Worm (Caenorhabditis elegans) whole organism, young adult: ENCODE measurements around the gene D1054.18.

ENCODE experiments used
- B0261.1 ChIP-seq: sonication (generic microtip); optimal IDR thresholded peaks from 2 replicates; lab custom pipeline; 2016; ENCODE audit warnings: mild to moderate bottlenecking, missing genetic modification characterization, moderate library complexity, missing compliant biosample characterization
- F57C9.4 ChIP-seq: sonication (generic microtip); optimal IDR thresholded peaks from 2 replicates; lab custom pipeline; 2017; ENCODE audit warnings: mild to moderate bottlenecking, missing genetic modification characterization, missing compliant biosample characterization
- T26A5.8 ChIP-seq: sonication (generic microtip); optimal IDR thresholded peaks from 2 replicates; lab custom pipeline; 2016; ENCODE audit warnings: missing genetic modification characterization, missing compliant biosample characterization
- Y53F4B.3 ChIP-seq: fragments of 200-800 bp; sonication (Bioruptor generic); IDR thresholded peaks from 2 replicates; pipeline ENCODE4 v1.3.6; 2022; ENCODE audit warnings: missing genetic modification reagents, missing genetic modification characterization, missing compliant biosample characterization
- Y95B8A.8 ChIP-seq: fragments of 200-800 bp; sonication (Bioruptor generic); IDR thresholded peaks from 2 replicates; pipeline ENCODE4 v1.3.6; 2022; ENCODE audit warnings: missing genetic modification reagents, missing genetic modification characterization, missing compliant biosample characterization
- ZK185.1 ChIP-seq: sonication (generic microtip); optimal IDR thresholded peaks from 2 replicates; lab custom pipeline; 2016; ENCODE audit warnings: mild to moderate bottlenecking, missing genetic modification characterization, missing compliant biosample characterization; ENCODE audit not compliant: poor library complexity, severe bottlenecking
- akir-1 ChIP-seq: fragments of 200-800 bp; sonication (Bioruptor generic); optimal IDR thresholded peaks from 2 replicates; lab custom pipeline; 2018; ENCODE audit warnings: mild to moderate bottlenecking, missing genetic modification characterization, moderate library complexity, missing compliant biosample characterization
- ama-1 ChIP-seq, 3 experiments: fragments of 150-350 bp in 1 of 3; sonication (generic microtip) in 2 of 3; optimal IDR thresholded peaks; 2 replicates each; lab custom pipeline; 2014 to 2018; ENCODE audit warnings: missing biosample characterization in 2 of 3, missing genetic modification characterization in 2 of 3, missing genetic modification reagents in 2 of 3
- attf-5 ChIP-seq: fragments of 200-800 bp; sonication (Bioruptor generic); optimal IDR thresholded peaks from 2 replicates; lab custom pipeline; 2018; ENCODE audit warnings: mild to moderate bottlenecking, missing genetic modification characterization, missing compliant biosample characterization
- attf-6 ChIP-seq: fragments of 200-800 bp; sonication (Bioruptor generic); IDR thresholded peaks from 2 replicates; pipeline ENCODE4 v1.3.6; 2022; ENCODE audit warnings: missing genetic modification reagents, missing genetic modification characterization, missing compliant biosample characterization
- cebp-1 ChIP-seq, 2 experiments: fragments of 200-800 bp in 1 of 2; sonication (Bioruptor generic) in 1 of 2; sonication (generic microtip) in 1 of 2; IDR thresholded peaks in 1 of 2; optimal IDR thresholded peaks in 1 of 2; 2 replicates each; pipeline versions ENCODE4 v1.3.6 to Lab custom; 2017 to 2022; ENCODE audit warnings: missing compliant biosample characterization in 2 of 2, missing genetic modification characterization in 2 of 2, mild to moderate bottlenecking in 1 of 2, missing genetic modification reagents in 1 of 2, moderate library complexity in 1 of 2
- ceh-58 ChIP-seq: fragments of 200-800 bp; sonication (Bioruptor generic); IDR thresholded peaks from 2 replicates; pipeline ENCODE4 v1.3.6; 2022; ENCODE audit warnings: missing genetic modification characterization, missing compliant biosample characterization
- ceh-79 ChIP-seq: sonication (generic microtip); optimal IDR thresholded peaks from 2 replicates; lab custom pipeline; 2017; ENCODE audit warnings: mild to moderate bottlenecking, missing genetic modification characterization, missing compliant biosample characterization
- lag-1 ChIP-seq: fragments of 200-800 bp; sonication (Bioruptor generic); IDR thresholded peaks from 2 replicates; pipeline ENCODE4 v1.3.6; 2022; ENCODE audit warnings: missing genetic modification reagents, missing genetic modification characterization, missing compliant biosample characterization
- let-607 ChIP-seq, 2 experiments: fragments of 200-800 bp in 1 of 2; sonication (Bioruptor generic) in 1 of 2; sonication (generic microtip) in 1 of 2; optimal IDR thresholded peaks; 2 replicates each; lab custom pipeline; 2016 to 2018; ENCODE audit warnings: mild to moderate bottlenecking in 2 of 2, missing compliant biosample characterization in 2 of 2, missing genetic modification characterization in 2 of 2, moderate library complexity in 2 of 2, missing genotype in 1 of 2
- lin-26 ChIP-seq: fragments of 200-800 bp; sonication (Bioruptor generic); IDR thresholded peaks from 2 replicates; pipeline ENCODE4 v1.3.6; 2022; ENCODE audit warnings: missing genetic modification reagents, missing genetic modification characterization, missing compliant biosample characterization
- lin-35 ChIP-seq, 3 experiments: fragments of 150-350 bp in 2 of 3; sonication (generic microtip) in 1 of 3; optimal IDR thresholded peaks; 2 replicates each; lab custom pipeline; 2014 to 2018; ENCODE audit warnings: missing biosample characterization in 3 of 3, missing genetic modification characterization in 3 of 3, missing genetic modification reagents in 3 of 3
- mel-28 ChIP-seq: sonication (generic microtip); optimal IDR thresholded peaks from 2 replicates; lab custom pipeline; 2016; ENCODE audit warnings: borderline replicate concordance, mild to moderate bottlenecking, missing genetic modification characterization, missing compliant biosample characterization
- mxl-1 ChIP-seq: sonication (generic microtip); optimal IDR thresholded peaks from 2 replicates; lab custom pipeline; 2016; ENCODE audit warnings: missing genetic modification characterization, missing compliant biosample characterization
- nfya-1 ChIP-seq: sonication (generic microtip); optimal IDR thresholded peaks from 2 replicates; lab custom pipeline; 2017; ENCODE audit warnings: antibody characterized with exemption, missing compliant biosample characterization, missing genetic modification characterization, borderline replicate concordance; ENCODE audit not compliant: insufficient read depth
- nhr-179 ChIP-seq: sonication (generic microtip); optimal IDR thresholded peaks from 2 replicates; lab custom pipeline; 2016; ENCODE audit warnings: mild to moderate bottlenecking, missing genetic modification characterization, missing compliant biosample characterization
- nhr-27 ChIP-seq: fragments of 200-800 bp; sonication (Bioruptor generic); optimal IDR thresholded peaks from 2 replicates; lab custom pipeline; 2018; ENCODE audit warnings: mild to moderate bottlenecking, missing genetic modification characterization, moderate library complexity, missing compliant biosample characterization
- rec-8 ChIP-seq, 2 experiments: sonication (generic microtip); optimal IDR thresholded peaks; 2 replicates each; lab custom pipeline; 2016; ENCODE audit warnings: mild to moderate bottlenecking in 2 of 2, missing genetic modification characterization in 2 of 2, missing genetic modification reagents in 2 of 2, missing genotype in 2 of 2, missing biosample characterization in 1 of 2, missing compliant biosample characterization in 1 of 2, moderate library complexity in 1 of 2
- rpc-1 ChIP-seq, 2 experiments: fragments of 150-350 bp in 1 of 2; sonication (generic microtip) in 1 of 2; optimal IDR thresholded peaks; 2 replicates each; lab custom pipeline; 2014 to 2018; ENCODE audit warnings: missing biosample characterization in 1 of 2, missing genetic modification characterization in 1 of 2, missing genetic modification reagents in 1 of 2, missing genotype in 1 of 2
- sdz-38 ChIP-seq: sonication (generic microtip); optimal IDR thresholded peaks from 2 replicates; lab custom pipeline; 2016; ENCODE audit warnings: missing genotype, missing genetic modification characterization, missing compliant biosample characterization
- snpc-1.1 ChIP-seq: sonication (generic microtip); optimal IDR thresholded peaks from 2 replicates; lab custom pipeline; 2017; ENCODE audit warnings: missing genetic modification characterization, mild to moderate bottlenecking, missing compliant biosample characterization, antibody characterized with exemption, moderate library complexity, missing genotype, missing genetic modification reagents; ENCODE audit not compliant: insufficient read depth
- snpc-1.3 ChIP-seq: sonication (generic microtip); optimal IDR thresholded peaks from 2 replicates; lab custom pipeline; 2017; ENCODE audit warnings: missing genetic modification characterization, mild to moderate bottlenecking, missing compliant biosample characterization, antibody characterized with exemption, moderate library complexity, missing genotype, missing genetic modification reagents; ENCODE audit not compliant: insufficient read depth
- snpc-4 ChIP-seq, 5 experiments: fragments of 150-350 bp in 1 of 5; sonication (generic microtip) in 4 of 5; optimal IDR thresholded peaks; 2 replicates each; lab custom pipeline; 2014 to 2018; ENCODE audit warnings: missing genetic modification characterization in 5 of 5, missing biosample characterization in 3 of 5, antibody characterized with exemption in 2 of 5, mild to moderate bottlenecking in 2 of 5, missing compliant biosample characterization in 2 of 5, missing genotype in 2 of 5, moderate library complexity in 2 of 5, missing genetic modification reagents in 1 of 5
- sptf-2 ChIP-seq: fragments of 200-800 bp; sonication (Bioruptor generic); optimal IDR thresholded peaks from 2 replicates; lab custom pipeline; 2018; ENCODE audit warnings: mild to moderate bottlenecking, missing genetic modification characterization, missing compliant biosample characterization
- unc-130 ChIP-seq: sonication (generic microtip); optimal IDR thresholded peaks from 2 replicates; lab custom pipeline; 2016; ENCODE audit warnings: missing genetic modification reagents, missing genetic modification characterization, missing compliant biosample characterization
- zim-3 ChIP-seq: sonication (generic microtip); optimal IDR thresholded peaks from 2 replicates; lab custom pipeline; 2017; ENCODE audit warnings: mild to moderate bottlenecking, missing genetic modification characterization, moderate library complexity, missing compliant biosample characterization
- ztf-18 ChIP-seq: sonication (generic microtip); optimal IDR thresholded peaks from 2 replicates; lab custom pipeline; 2016; ENCODE audit warnings: missing genotype, mild to moderate bottlenecking, missing genetic modification characterization, missing compliant biosample characterization
- ztf-22 ChIP-seq: fragments of 200-800 bp; sonication (Bioruptor generic); optimal IDR thresholded peaks from 2 replicates; lab custom pipeline; 2018; ENCODE audit warnings: mild to moderate bottlenecking, missing genetic modification characterization, moderate library complexity, missing compliant biosample characterization

The D1054.18 gene

DNA sequence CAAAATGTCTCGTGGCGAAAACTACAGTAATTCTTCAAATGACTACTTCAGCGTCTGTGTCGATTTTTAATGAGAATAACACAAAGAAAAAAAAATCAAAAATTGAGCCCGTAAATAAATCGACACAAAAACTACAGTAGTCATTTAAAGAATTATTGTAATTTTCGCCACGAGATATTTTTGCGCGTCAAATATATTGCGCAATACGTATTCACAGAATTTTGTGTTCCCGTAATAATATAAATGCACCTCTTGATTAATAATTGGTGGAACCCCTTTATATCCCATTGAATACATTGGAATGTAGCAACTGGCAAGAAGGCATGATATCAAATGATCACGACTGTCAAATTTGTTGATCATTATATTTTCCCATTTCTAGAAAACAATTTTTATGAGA is 32.1 kb downstream of the D1054.18 start:
- no peak for TF ChIP-seq snpc-1.3 (tag; lab: Kevin White, UChicago)
- TF ChIP-seq lin-35 (GFP tag; optimal IDR thresholded peaks at IDR 0.05; lab: Kevin White, UChicago) = no peak
- TF ChIP-seq snpc-4 (GFP tag; optimal IDR thresholded peaks at IDR 0.05; lab: Kevin White, UChicago) = no peak
- no peak for TF ChIP-seq snpc-4 (tag; optimal IDR thresholded peaks at IDR 0.05; lab: Kevin White, UChicago)
- no peak for TF ChIP-seq akir-1 (GFP tag; lab: Kevin White, UChicago)
- no peak for TF ChIP-seq lin-26 (GFP tag; lab: Robert Waterston, UW)
- no peak for TF ChIP-seq mxl-1 (tag; lab: Kevin White, UChicago)
- TF ChIP-seq B0261.1 (tag; lab: Kevin White, UChicago) = no peak
- TF ChIP-seq ztf-22 (GFP tag; lab: Kevin White, UChicago) = no peak
- TF ChIP-seq sptf-2 (GFP tag; lab: Kevin White, UChicago) = no peak
- TF ChIP-seq cebp-1 (GFP tag; IDR thresholded peaks at IDR 0.05; lab: Robert Waterston, UW) = no peak
- no peak for TF ChIP-seq cebp-1 (tag; optimal IDR thresholded peaks at IDR 0.05; lab: Kevin White, UChicago)
- TF ChIP-seq ceh-58 = no peak
- no peak for TF ChIP-seq ceh-79
- TF ChIP-seq Y95B8A.8 = no peak
- TF ChIP-seq ZK185.1 (tag; lab: Kevin White, UChicago) = no peak
- no peak for TF ChIP-seq ama-1 (optimal IDR thresholded peaks at IDR 0.05; lab: Kevin White, UChicago)
- no peak for TF ChIP-seq ama-1 (GFP tag; optimal IDR thresholded peaks at IDR 0.05; lab: Kevin White, UChicago)

DNA sequence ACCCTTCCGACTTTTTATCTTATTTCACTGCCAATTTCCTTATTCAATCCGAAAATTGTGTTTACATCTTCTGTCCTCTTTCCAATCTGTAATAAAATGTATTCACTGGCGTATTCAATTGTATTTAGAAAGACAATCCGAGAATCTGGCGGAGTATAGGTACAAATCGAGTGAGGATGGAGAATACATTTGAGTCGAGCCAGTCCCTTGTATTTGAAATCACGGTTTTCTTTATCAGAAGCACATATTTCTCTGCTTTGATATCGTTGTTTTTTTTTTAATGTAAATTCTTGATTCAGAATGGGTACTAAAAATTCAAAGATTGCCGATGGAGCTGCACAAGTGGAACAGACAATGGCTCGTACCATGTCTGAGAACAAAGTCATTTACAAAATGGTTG is 36.9 kb downstream of the D1054.18 start, which contains the start of gene ocr-1:
TSS of gene ocr-1 (plus strand) at position 301 of the 400 bp plus-strand sequence.
- no peak for TF ChIP-seq nhr-27
- TF ChIP-seq zim-3 = no peak
- no peak for TF ChIP-seq ZK185.1 (tag; lab: Kevin White, UChicago)
- TF ChIP-seq snpc-1.3 (tag; lab: Kevin White, UChicago) = no peak
- TF ChIP-seq Y53F4B.3 (GFP tag; lab: Robert Waterston, UW) = no peak
- TF ChIP-seq attf-5 (GFP tag; lab: Kevin White, UChicago) = no peak
- no peak for TF ChIP-seq ztf-22 (GFP tag; lab: Kevin White, UChicago)
- TF ChIP-seq F57C9.4 (tag; lab: Kevin White, UChicago) = no peak
- TF ChIP-seq sdz-38 (tag; lab: Kevin White, UChicago) = no peak
- no peak for TF ChIP-seq let-607 (tag; optimal IDR thresholded peaks at IDR 0.05; lab: Kevin White, UChicago)
- no peak for TF ChIP-seq unc-130 (GFP tag; lab: Kevin White, UChicago)
- no peak for TF ChIP-seq mel-28 (tag; lab: Kevin White, UChicago)
- TF ChIP-seq lag-1 (GFP tag; lab: Robert Waterston, UW) = no peak
- TF ChIP-seq snpc-1.1 (tag; lab: Kevin White, UChicago) = no peak
- no peak for TF ChIP-seq rec-8 (tag; optimal IDR thresholded peaks at IDR 0.05; lab: Kevin White, UChicago)
- no peak for TF ChIP-seq Y95B8A.8
- TF ChIP-seq nfya-1 (tag; lab: Kevin White, UChicago) = no peak
- TF ChIP-seq rpc-1 (optimal IDR thresholded peaks at IDR 0.05; lab: Kevin White, UChicago) = no peak
- no peak for TF ChIP-seq rpc-1 (tag; optimal IDR thresholded peaks at IDR 0.05; lab: Kevin White, UChicago)

DNA sequence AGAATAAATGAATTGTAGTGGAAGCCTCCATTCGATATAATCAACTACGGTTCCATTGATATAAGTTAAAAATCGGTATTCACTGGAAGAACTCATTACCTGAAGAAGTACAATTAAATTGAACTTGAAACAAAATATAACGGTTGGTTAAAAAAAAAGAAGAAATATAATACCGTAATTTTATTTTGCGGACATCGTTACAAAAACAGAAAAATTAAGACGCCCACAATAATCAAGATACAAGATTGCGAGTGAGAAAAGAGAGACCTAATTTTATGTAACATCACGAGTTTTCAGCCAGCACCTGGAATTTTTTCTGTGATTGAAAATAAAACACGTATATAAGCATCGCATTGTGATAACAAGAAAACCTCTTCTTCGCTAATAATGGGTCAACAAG is 38.3 kb downstream of the D1054.18 start, which contains the start of gene sre-6:
TSS of gene sre-6 (minus strand) at position 101 of the 400 bp plus-strand sequence.
- TF ChIP-seq attf-6 (GFP tag; lab: Robert Waterston, UW) = no peak
- TF ChIP-seq nhr-179 (tag; lab: Kevin White, UChicago) = no peak
- no peak for TF ChIP-seq T26A5.8 (tag; lab: Kevin White, UChicago)
- no peak for TF ChIP-seq ztf-18 (tag; lab: Kevin White, UChicago)
